Worm (Caenorhabditis elegans): Measurements from ENCODE around the gene R160.10.

DNA sequence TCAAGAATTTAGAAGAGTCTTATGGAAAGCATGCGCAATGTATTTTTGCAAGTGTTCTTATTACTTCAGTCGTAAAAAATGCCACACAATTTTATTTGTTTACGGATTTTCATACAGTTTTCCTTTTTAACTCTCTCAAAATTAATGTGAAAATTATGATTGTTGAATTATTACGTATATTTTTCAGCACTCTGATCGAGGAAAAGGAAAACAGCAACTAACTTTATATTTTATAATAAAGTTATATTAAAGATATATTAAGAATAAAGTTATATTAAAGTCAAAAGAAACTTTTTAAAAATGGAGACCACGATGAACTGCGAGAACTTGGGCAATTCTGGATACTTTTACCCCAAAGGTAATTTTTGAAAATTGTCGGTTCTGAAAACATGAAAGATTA lies 17.1 kb downstream of the R160.10 start, which contains the start of gene F14H12.2:
- no peak for TF ChIP-seq flt-1 (GFP tag; IDR thresholded peaks at IDR 0.05)
- no peak for TF ChIP-seq tab-1 (GFP tag; IDR thresholded peaks at IDR 0.05)

All from whole organism, midembryonic.